Fruit fly (Drosophila melanogaster): ENCODE measurements around the gene CG4995.

Gene CG4995

dm6 chr2L:10292066-10292560, 30.2 kb upstream of the CG4995 start, which contains the start of gene Ufd4 (continued):
- TF ChIP-seq nom (GFP tag; optimal IDR thresholded peaks at IDR 0.05) (no peak), Bteb2 (GFP tag; optimal IDR thresholded peaks at IDR 0.05) (peak; percentile 64), grau (tag; optimal IDR thresholded peaks at IDR 0.05) (no peak), CG31365 (tag; optimal IDR thresholded peaks at IDR 0.05) (no peak), CG31224 (GFP tag; IDR thresholded peaks at IDR 0.05) (no peak), CG2202 (tag; optimal IDR thresholded peaks at IDR 0.05) (peak; percentile 0), ash1 (GFP tag; optimal IDR thresholded peaks at IDR 0.05) (no peak), Dip3 (GFP tag; optimal IDR thresholded peaks at IDR 0.05) (peak; percentile 55), CG9437 (GFP tag; optimal IDR thresholded peaks at IDR 0.05) (no peak), disco-r (GFP tag; optimal IDR thresholded peaks at IDR 0.05) (no peak), Dad (GFP tag; optimal IDR thresholded peaks at IDR 0.05) (peak; percentile 54), gem (tag; optimal IDR thresholded peaks at IDR 0.05) (no peak), HLH3B (GFP tag; IDR thresholded peaks at IDR 0.05) (peak; percentile 74; the same call in 1 of the 2 replicates), CG10979 (tag; optimal IDR thresholded peaks at IDR 0.05) (peak; percentile 64), CG15601 (tag; optimal IDR thresholded peaks at IDR 0.05) (no peak), Fer3 (tag; optimal IDR thresholded peaks at IDR 0.05) (no peak), klu (GFP tag; IDR thresholded peaks at IDR 0.05) (no peak), dysf (GFP tag; IDR thresholded peaks at IDR 0.05) (no peak; the same call in 2 of the 3 replicates), ato (GFP tag; IDR thresholded peaks at IDR 0.05; ENCODE audit: partially characterized antibody) (no peak; the same call in 1 of the 2 replicates), CG32532 (GFP tag; IDR thresholded peaks at IDR 0.05) (no peak; the same call in 1 of the 2 replicates), Vsx1 (GFP tag; optimal IDR thresholded peaks at IDR 0.05) (no peak), eyg (GFP tag; optimal IDR thresholded peaks at IDR 0.05) (peak; percentile 23), CG12769 (tag; optimal IDR thresholded peaks at IDR 0.05) (no peak), CG15696 (tag; optimal IDR thresholded peaks at IDR 0.05) (peak; percentile 65), Dbx (GFP tag; IDR thresholded peaks at IDR 0.05) (peak; percentile 68; the same call in 1 of the 3 replicates), CG14667 (GFP tag; IDR thresholded peaks at IDR 0.05) (no peak), Doc3 (GFP tag; IDR thresholded peaks at IDR 0.05; ENCODE audit: partially characterized antibody) (0 out of 3 replicates have a peak, but pooled peaks have one; percentile 36), CG2678 (tag; optimal IDR thresholded peaks at IDR 0.05) (no peak), Chrac-16 (GFP tag; optimal IDR thresholded peaks at IDR 0.05) (peak; percentile 55), Meics (GFP tag; optimal IDR thresholded peaks at IDR 0.05) (no peak), CG34422 (GFP tag; IDR thresholded peaks at IDR 0.05) (no peak), ab (GFP tag; optimal IDR thresholded peaks at IDR 0.05) (no peak), CG2712 (tag; optimal IDR thresholded peaks at IDR 0.05) (peak; percentile 86), zf30C (GFP tag; optimal IDR thresholded peaks at IDR 0.05) (no peak), Rx (GFP tag; IDR thresholded peaks at IDR 0.05) (no peak), vfl (GFP tag; optimal IDR thresholded peaks at IDR 0.05) (peak; percentile 46), CG12155 (GFP tag; optimal IDR thresholded peaks at IDR 0.05) (peak; percentile 57), CG8281 (tag; optimal IDR thresholded peaks at IDR 0.05) (no peak), nerfin-1 (tag; optimal IDR thresholded peaks at IDR 0.05) (no peak), Eip74EF (GFP tag; optimal IDR thresholded peaks at IDR 0.05) (no peak), CG8388 (GFP tag; optimal IDR thresholded peaks at IDR 0.05) (peak; percentile 49), CG30431 (GFP tag; optimal IDR thresholded peaks at IDR 0.05) (no peak), cad (GFP tag; optimal IDR thresholded peaks at IDR 0.05) (no peak), luna (GFP tag; optimal IDR thresholded peaks at IDR 0.05) (no peak), CG4730 (GFP tag; IDR thresholded peaks at IDR 0.05) (no peak), caup (GFP tag; optimal IDR thresholded peaks at IDR 0.05; ENCODE audit: severe bottlenecking) (no peak), CG10274 (GFP tag; optimal IDR thresholded peaks at IDR 0.05) (no peak), oc (tag; optimal IDR thresholded peaks at IDR 0.05) (no peak), psq (GFP tag; optimal IDR thresholded peaks at IDR 0.05) (no peak), CG16815 (GFP tag; optimal IDR thresholded peaks at IDR 0.05) (peak; percentile 0)
